Worm (Caenorhabditis elegans) whole organism, L2 larva: ENCODE data around the gene F13H10.3.

Experiments
- ama-1 ChIP-seq: fragments of 150-350 bp; optimal IDR thresholded peaks from 2 replicates; lab custom pipeline; 2018; ENCODE audit warnings: inconsistent platforms
- crh-2 ChIP-seq: sonication (generic microtip); optimal IDR thresholded peaks from 2 replicates; lab custom pipeline; 2017; ENCODE audit warnings: missing biosample characterization, missing genetic modification characterization
- fos-1 ChIP-seq: fragments of 150-350 bp; optimal IDR thresholded peaks from 2 replicates; lab custom pipeline; 2014; ENCODE audit warnings: missing biosample characterization, missing genetic modification characterization
- mdl-1 ChIP-seq, 2 experiments: fragments of 150-350 bp in 1 of 2; sonication (generic microtip) in 1 of 2; optimal IDR thresholded peaks; 2 replicates each; lab custom pipeline; 2017; ENCODE audit warnings: missing biosample characterization in 2 of 2, missing genetic modification characterization in 2 of 2
- nhr-11 ChIP-seq: fragments of 150-350 bp; optimal IDR thresholded peaks from 2 replicates; lab custom pipeline; 2014; ENCODE audit warnings: missing biosample characterization, missing genetic modification characterization
- nhr-23 ChIP-seq: fragments of 150-350 bp; optimal IDR thresholded peaks from 2 replicates; lab custom pipeline; 2014; ENCODE audit warnings: missing biosample characterization, missing genetic modification reagents, missing genetic modification characterization
- nhr-237 ChIP-seq: fragments of 150-350 bp; optimal IDR thresholded peaks from 2 replicates; lab custom pipeline; 2014; ENCODE audit warnings: missing biosample characterization, missing genetic modification characterization
- nhr-25 ChIP-seq: fragments of 150-350 bp; sonication (generic microtip); optimal IDR thresholded peaks from 3 replicates; lab custom pipeline; 2014; ENCODE audit warnings: missing biosample characterization, missing genetic modification characterization
- sma-3 ChIP-seq: sonication (generic microtip); optimal IDR thresholded peaks from 2 replicates; lab custom pipeline; 2016; ENCODE audit warnings: missing genetic modification reagents, missing genetic modification characterization, missing compliant biosample characterization
- sma-9 ChIP-seq, 2 experiments: fragments of 150-350 bp in 1 of 2; sonication (generic microtip) in 1 of 2; optimal IDR thresholded peaks; 2 replicates each; lab custom pipeline; 2014 to 2016; ENCODE audit warnings: missing genetic modification characterization in 2 of 2, mild to moderate bottlenecking in 1 of 2, missing biosample characterization in 1 of 2, missing compliant biosample characterization in 1 of 2, missing genetic modification reagents in 1 of 2, moderate library complexity in 1 of 2
- snpc-4 ChIP-seq: fragments of 150-350 bp; optimal IDR thresholded peaks from 2 replicates; lab custom pipeline; 2014; ENCODE audit warnings: missing biosample characterization, missing genetic modification characterization
- unc-62 ChIP-seq: fragments of 150-350 bp; optimal IDR thresholded peaks from 2 replicates; lab custom pipeline; 2014; ENCODE audit warnings: missing biosample characterization, missing genetic modification reagents, missing genetic modification characterization
- zag-1 ChIP-seq: fragments of 150-350 bp; optimal IDR thresholded peaks from 2 replicates; lab custom pipeline; 2014; ENCODE audit warnings: missing biosample characterization, missing genetic modification characterization
- ztf-4 ChIP-seq: fragments of 150-350 bp; optimal IDR thresholded peaks from 2 replicates; lab custom pipeline; 2014; ENCODE audit warnings: missing biosample characterization, missing genetic modification characterization

DNA sequence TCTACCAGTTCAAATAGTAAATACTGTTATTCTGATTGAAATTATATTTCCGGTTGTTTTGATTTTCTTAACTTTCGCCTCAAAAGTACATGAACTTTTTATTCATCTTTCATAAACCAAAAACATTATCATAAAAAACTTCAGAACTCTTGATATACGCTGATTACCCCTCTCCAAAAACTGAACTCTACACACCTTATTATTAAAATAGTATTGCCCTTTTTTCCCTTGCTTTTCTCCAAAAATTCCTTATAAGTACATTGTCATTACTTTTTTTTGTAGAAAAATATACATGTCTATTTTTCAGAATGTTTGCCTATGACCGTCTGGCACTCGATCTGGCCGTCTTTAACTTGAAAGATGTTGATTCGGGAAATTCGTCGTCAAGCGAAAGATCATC is 34.0 kb downstream of the F13H10.3 start, which contains the start of gene Y43E12A.2:
- TF ChIP-seq sma-9 (GFP tag; optimal IDR thresholded peaks at IDR 0.05; lab: Kevin White, UChicago) (no peak), sma-9 (tag; optimal IDR thresholded peaks at IDR 0.05; lab: Kevin White, UChicago) (no peak), mdl-1 (tag; optimal IDR thresholded peaks at IDR 0.05; lab: Kevin White, UChicago) (no peak), nhr-11 (tag; lab: Kevin White, UChicago) (no peak), fos-1 (tag; lab: Kevin White, UChicago) (no peak), snpc-4 (tag; lab: Kevin White, UChicago) (no peak), nhr-237 (tag; lab: Kevin White, UChicago) (no peak), nhr-25 (tag; lab: Kevin White, UChicago) (no peak), unc-62 (GFP tag; lab: Kevin White, UChicago) (no peak), sma-3 (GFP tag; lab: Kevin White, UChicago) (no peak), crh-2 (tag; lab: Kevin White, UChicago) (no peak), nhr-23 (tag; lab: Kevin White, UChicago) (no peak), ama-1 (no peak), zag-1 (tag; lab: Kevin White, UChicago) (no peak), ztf-4 (tag; lab: Kevin White, UChicago) (no peak)
